Worm (Caenorhabditis elegans) whole organism, midembryonic: Measurements from ENCODE around the gene picc-1.

Experiments
- T22C8.4 ChIP-seq: fragments of 200-800 bp; sonication (Bioruptor generic); IDR thresholded peaks from 2 replicates; pipeline ENCODE4 v1.3.6; 2022; ENCODE audit warnings: missing genetic modification characterization, missing compliant biosample characterization
- cog-1 ChIP-seq: sonication (generic microtip); optimal IDR thresholded peaks from 2 replicates; lab custom pipeline; 2016; ENCODE audit warnings: missing genetic modification characterization, missing compliant biosample characterization
- flt-1 ChIP-seq: fragments of 200-800 bp; sonication (Bioruptor generic); IDR thresholded peaks from 2 replicates; pipeline ENCODE4 v1.3.6; 2022; ENCODE audit warnings: missing genetic modification characterization, missing compliant biosample characterization
- klf-2 ChIP-seq: fragments of 200-800 bp; sonication (Bioruptor generic); conservative IDR thresholded peaks from 2 replicates; pipeline ENCODE4 v1.3.6; 2022; ENCODE audit warnings: missing genetic modification reagents, missing genetic modification characterization, missing compliant biosample characterization
- med-1 ChIP-seq: sonication (generic microtip); optimal IDR thresholded peaks from 2 replicates; lab custom pipeline; 2017; ENCODE audit warnings: missing genetic modification characterization, mild to moderate bottlenecking, missing compliant biosample characterization, antibody characterized with exemption, missing genetic modification reagents; ENCODE audit not compliant: insufficient read depth
- ref-1 ChIP-seq: fragments of 200-800 bp; sonication (Bioruptor generic); conservative IDR thresholded peaks from 2 replicates; pipeline ENCODE4 v1.3.6; 2022; ENCODE audit warnings: missing genetic modification reagents, missing genetic modification characterization, missing compliant biosample characterization
- tab-1 ChIP-seq: fragments of 200-800 bp; sonication (Bioruptor generic); IDR thresholded peaks from 2 replicates; pipeline ENCODE4 v1.3.6; 2022; ENCODE audit warnings: missing genetic modification characterization, missing compliant biosample characterization
- ztf-23 ChIP-seq: fragments of 200-800 bp; sonication (Bioruptor generic); IDR thresholded peaks from 2 replicates; pipeline ENCODE4 v1.3.6; 2022; ENCODE audit warnings: missing genetic modification reagents, missing genetic modification characterization, missing compliant biosample characterization
- ztf-29 ChIP-seq: fragments of 200-800 bp; sonication (Bioruptor generic); IDR thresholded peaks from 2 replicates; pipeline ENCODE4 v1.3.6; 2022; ENCODE audit warnings: missing genetic modification reagents, missing genetic modification characterization, missing compliant biosample characterization

DNA sequence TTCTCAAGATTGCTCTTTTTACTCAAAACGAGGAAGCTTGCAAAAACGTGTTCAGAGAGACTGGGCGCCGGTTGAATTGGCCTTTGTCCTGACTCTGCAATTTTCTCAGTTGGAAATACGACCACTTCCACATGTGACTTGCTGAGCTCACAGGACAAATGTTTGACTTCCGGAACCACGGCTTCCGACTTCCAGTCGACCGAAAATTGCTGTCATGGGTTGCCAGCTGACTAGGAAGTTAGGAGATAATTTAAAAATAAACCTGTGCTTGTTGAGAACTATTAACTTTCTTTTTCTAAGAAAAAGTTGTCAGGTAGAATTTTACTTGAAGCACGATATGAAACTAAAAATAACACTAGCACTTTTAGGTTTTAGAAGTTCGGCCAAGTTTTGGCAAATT lies 12.8 kb downstream of the picc-1 start:
- TF ChIP-seq tab-1 (GFP tag; lab: Robert Waterston, UW): no peak
- no peak for TF ChIP-seq ztf-29 (GFP tag; lab: Robert Waterston, UW)
- TF ChIP-seq flt-1: no peak
- TF ChIP-seq ztf-23 (GFP tag; lab: Robert Waterston, UW): no peak
- TF ChIP-seq klf-2 (GFP tag; lab: Robert Waterston, UW): no peak
- TF ChIP-seq ref-1: no peak
- TF ChIP-seq cog-1 (tag; lab: Kevin White, UChicago): no peak
- no peak for TF ChIP-seq med-1 (GFP tag; lab: Kevin White, UChicago)
- TF ChIP-seq T22C8.4 (GFP tag; lab: Robert Waterston, UW): no peak
